Worm (Caenorhabditis elegans) whole organism, young adult: Measurements from ENCODE around the gene F10G7.10.

Experiments
- B0336.3 ChIP-seq: fragments of 200-800 bp; sonication (Bioruptor generic); IDR thresholded peaks from 2 replicates; pipeline ENCODE4 v1.3.6; 2022; ENCODE audit warnings: missing genetic modification characterization, missing compliant biosample characterization
- F22D6.2 ChIP-seq: sonication (generic microtip); optimal IDR thresholded peaks from 2 replicates; lab custom pipeline; 2016; ENCODE audit warnings: mild to moderate bottlenecking, missing genetic modification characterization, missing compliant biosample characterization
- F23B12.7 ChIP-seq: sonication (generic microtip); optimal IDR thresholded peaks from 2 replicates; lab custom pipeline; 2017; ENCODE audit warnings: missing genetic modification characterization, mild to moderate bottlenecking, missing compliant biosample characterization, antibody characterized with exemption, moderate library complexity; ENCODE audit not compliant: insufficient read depth
- F39B2.1 ChIP-seq: fragments of 200-800 bp; sonication (Bioruptor generic); IDR thresholded peaks from 2 replicates; pipeline ENCODE4 v1.3.6; 2022; ENCODE audit warnings: missing genetic modification reagents, missing genetic modification characterization, missing compliant biosample characterization
- F49E8.2 ChIP-seq: sonication (generic microtip); optimal IDR thresholded peaks from 3 replicates; lab custom pipeline; 2017; ENCODE audit warnings: missing genetic modification characterization, mild to moderate bottlenecking, missing compliant biosample characterization, antibody characterized with exemption, moderate library complexity; ENCODE audit not compliant: insufficient read depth
- F57A8.1 ChIP-seq: fragments of 200-800 bp; sonication (Bioruptor generic); optimal IDR thresholded peaks from 2 replicates; lab custom pipeline; 2018; ENCODE audit warnings: mild to moderate bottlenecking, missing genetic modification characterization, moderate library complexity, missing compliant biosample characterization
- F57C9.4 ChIP-seq: sonication (generic microtip); optimal IDR thresholded peaks from 2 replicates; lab custom pipeline; 2017; ENCODE audit warnings: mild to moderate bottlenecking, missing genetic modification characterization, missing compliant biosample characterization
- K12H6.12 ChIP-seq: fragments of 200-800 bp; sonication (Bioruptor generic); optimal IDR thresholded peaks from 2 replicates; lab custom pipeline; 2018; ENCODE audit warnings: mild to moderate bottlenecking, missing genetic modification characterization, missing compliant biosample characterization
- T26A5.8 ChIP-seq: sonication (generic microtip); optimal IDR thresholded peaks from 2 replicates; lab custom pipeline; 2016; ENCODE audit warnings: missing genetic modification characterization, missing compliant biosample characterization
- Y95B8A.8 ChIP-seq: fragments of 200-800 bp; sonication (Bioruptor generic); IDR thresholded peaks from 2 replicates; pipeline ENCODE4 v1.3.6; 2022; ENCODE audit warnings: missing genetic modification reagents, missing genetic modification characterization, missing compliant biosample characterization
- akir-1 ChIP-seq: fragments of 200-800 bp; sonication (Bioruptor generic); optimal IDR thresholded peaks from 2 replicates; lab custom pipeline; 2018; ENCODE audit warnings: mild to moderate bottlenecking, missing genetic modification characterization, moderate library complexity, missing compliant biosample characterization
- attf-3 ChIP-seq: fragments of 200-800 bp; sonication (Bioruptor generic); conservative IDR thresholded peaks from 2 replicates; pipeline ENCODE4 v1.3.6; 2022; ENCODE audit warnings: missing genetic modification reagents, missing genetic modification characterization, missing compliant biosample characterization
- attf-5 ChIP-seq: fragments of 200-800 bp; sonication (Bioruptor generic); optimal IDR thresholded peaks from 2 replicates; lab custom pipeline; 2018; ENCODE audit warnings: mild to moderate bottlenecking, missing genetic modification characterization, missing compliant biosample characterization
- bed-1 ChIP-seq: fragments of 200-800 bp; sonication (Bioruptor generic); IDR thresholded peaks from 2 replicates; pipeline ENCODE4 v1.3.6; 2022; ENCODE audit warnings: missing genetic modification reagents, missing genetic modification characterization, missing compliant biosample characterization
- cebp-1 ChIP-seq, 2 experiments: fragments of 200-800 bp in 1 of 2; sonication (Bioruptor generic) in 1 of 2; sonication (generic microtip) in 1 of 2; IDR thresholded peaks in 1 of 2; optimal IDR thresholded peaks in 1 of 2; 2 replicates each; pipeline versions ENCODE4 v1.3.6 to Lab custom; 2017 to 2022; ENCODE audit warnings: missing compliant biosample characterization in 2 of 2, missing genetic modification characterization in 2 of 2, mild to moderate bottlenecking in 1 of 2, missing genetic modification reagents in 1 of 2, moderate library complexity in 1 of 2
- ceh-27 ChIP-seq: fragments of 200-800 bp; sonication (Bioruptor generic); optimal IDR thresholded peaks from 2 replicates; lab custom pipeline; 2018; ENCODE audit warnings: mild to moderate bottlenecking, missing genetic modification characterization, moderate library complexity, missing compliant biosample characterization
- ceh-58 ChIP-seq: fragments of 200-800 bp; sonication (Bioruptor generic); IDR thresholded peaks from 2 replicates; pipeline ENCODE4 v1.3.6; 2022; ENCODE audit warnings: missing genetic modification characterization, missing compliant biosample characterization
- dox-1 ChIP-seq: fragments of 200-800 bp; sonication (Bioruptor generic); IDR thresholded peaks from 2 replicates; pipeline ENCODE4 v1.3.6; 2022; ENCODE audit warnings: missing genetic modification reagents, missing genetic modification characterization, missing compliant biosample characterization
- egrh-3 ChIP-seq: fragments of 200-800 bp; sonication (Bioruptor generic); IDR thresholded peaks from 2 replicates; pipeline ENCODE4 v1.3.6; 2022; ENCODE audit warnings: missing genetic modification reagents, missing genetic modification characterization, missing compliant biosample characterization
- him-1 ChIP-seq: sonication (generic microtip); optimal IDR thresholded peaks from 2 replicates; lab custom pipeline; 2016; ENCODE audit warnings: missing genotype, missing genetic modification reagents, missing genetic modification characterization, missing compliant biosample characterization
- hlh-26 ChIP-seq: fragments of 200-800 bp; sonication (Bioruptor generic); conservative IDR thresholded peaks from 2 replicates; pipeline ENCODE4 v1.3.6; 2022; ENCODE audit warnings: missing genetic modification reagents, missing genetic modification characterization, missing compliant biosample characterization
- hrde-1 ChIP-seq: sonication (generic microtip); optimal IDR thresholded peaks from 2 replicates; lab custom pipeline; 2016; ENCODE audit warnings: missing genetic modification characterization, mild to moderate bottlenecking, missing compliant biosample characterization, moderate library complexity, missing genotype, missing genetic modification reagents, borderline replicate concordance
- let-607 ChIP-seq, 2 experiments: fragments of 200-800 bp in 1 of 2; sonication (Bioruptor generic) in 1 of 2; sonication (generic microtip) in 1 of 2; optimal IDR thresholded peaks; 2 replicates each; lab custom pipeline; 2016 to 2018; ENCODE audit warnings: mild to moderate bottlenecking in 2 of 2, missing compliant biosample characterization in 2 of 2, missing genetic modification characterization in 2 of 2, moderate library complexity in 2 of 2, missing genotype in 1 of 2
- madf-10 ChIP-seq: sonication (generic microtip); optimal IDR thresholded peaks from 2 replicates; lab custom pipeline; 2016; ENCODE audit warnings: mild to moderate bottlenecking, missing genetic modification characterization, missing compliant biosample characterization
- madf-6 ChIP-seq: fragments of 200-800 bp; sonication (Bioruptor generic); IDR thresholded peaks from 2 replicates; pipeline ENCODE4 v1.3.6; 2022; ENCODE audit warnings: missing genetic modification reagents, missing genetic modification characterization, missing compliant biosample characterization
- mel-28 ChIP-seq: sonication (generic microtip); optimal IDR thresholded peaks from 2 replicates; lab custom pipeline; 2016; ENCODE audit warnings: borderline replicate concordance, mild to moderate bottlenecking, missing genetic modification characterization, missing compliant biosample characterization
- mes-4 ChIP-seq: sonication (generic microtip); optimal IDR thresholded peaks from 2 replicates; lab custom pipeline; 2016; ENCODE audit warnings: missing genotype, missing genetic modification characterization, missing compliant biosample characterization
- mxl-1 ChIP-seq: sonication (generic microtip); optimal IDR thresholded peaks from 2 replicates; lab custom pipeline; 2016; ENCODE audit warnings: missing genetic modification characterization, missing compliant biosample characterization
- nfyb-1 ChIP-seq: fragments of 200-800 bp; sonication (Bioruptor generic); IDR thresholded peaks from 2 replicates; pipeline ENCODE4 v1.3.6; 2022; ENCODE audit warnings: missing genetic modification reagents, missing genetic modification characterization, missing compliant biosample characterization
- nhr-80 ChIP-seq: sonication (generic microtip); optimal IDR thresholded peaks from 2 replicates; lab custom pipeline; 2016; ENCODE audit warnings: missing genetic modification characterization, missing compliant biosample characterization
- rec-8 ChIP-seq, 2 experiments: sonication (generic microtip); optimal IDR thresholded peaks; 2 replicates each; lab custom pipeline; 2016; ENCODE audit warnings: mild to moderate bottlenecking in 2 of 2, missing genetic modification characterization in 2 of 2, missing genetic modification reagents in 2 of 2, missing genotype in 2 of 2, missing biosample characterization in 1 of 2, missing compliant biosample characterization in 1 of 2, moderate library complexity in 1 of 2
- snpc-1.3 ChIP-seq: sonication (generic microtip); optimal IDR thresholded peaks from 2 replicates; lab custom pipeline; 2017; ENCODE audit warnings: missing genetic modification characterization, mild to moderate bottlenecking, missing compliant biosample characterization, antibody characterized with exemption, moderate library complexity, missing genotype, missing genetic modification reagents; ENCODE audit not compliant: insufficient read depth
- snpc-4 ChIP-seq, 5 experiments: fragments of 150-350 bp in 1 of 5; sonication (generic microtip) in 4 of 5; optimal IDR thresholded peaks; 2 replicates each; lab custom pipeline; 2014 to 2018; ENCODE audit warnings: missing genetic modification characterization in 5 of 5, missing biosample characterization in 3 of 5, antibody characterized with exemption in 2 of 5, mild to moderate bottlenecking in 2 of 5, missing compliant biosample characterization in 2 of 5, missing genotype in 2 of 5, moderate library complexity in 2 of 5, missing genetic modification reagents in 1 of 5
- ztf-25 ChIP-seq: fragments of 200-800 bp; sonication (Bioruptor generic); IDR thresholded peaks from 2 replicates; pipeline ENCODE4 v1.3.6; 2022; ENCODE audit warnings: missing genetic modification reagents, missing genetic modification characterization, missing compliant biosample characterization
- ztf-3 ChIP-seq: fragments of 200-800 bp; sonication (Bioruptor generic); optimal IDR thresholded peaks from 2 replicates; lab custom pipeline; 2018; ENCODE audit warnings: mild to moderate bottlenecking, missing genetic modification characterization, missing compliant biosample characterization

Gene F10G7.10

DNA sequence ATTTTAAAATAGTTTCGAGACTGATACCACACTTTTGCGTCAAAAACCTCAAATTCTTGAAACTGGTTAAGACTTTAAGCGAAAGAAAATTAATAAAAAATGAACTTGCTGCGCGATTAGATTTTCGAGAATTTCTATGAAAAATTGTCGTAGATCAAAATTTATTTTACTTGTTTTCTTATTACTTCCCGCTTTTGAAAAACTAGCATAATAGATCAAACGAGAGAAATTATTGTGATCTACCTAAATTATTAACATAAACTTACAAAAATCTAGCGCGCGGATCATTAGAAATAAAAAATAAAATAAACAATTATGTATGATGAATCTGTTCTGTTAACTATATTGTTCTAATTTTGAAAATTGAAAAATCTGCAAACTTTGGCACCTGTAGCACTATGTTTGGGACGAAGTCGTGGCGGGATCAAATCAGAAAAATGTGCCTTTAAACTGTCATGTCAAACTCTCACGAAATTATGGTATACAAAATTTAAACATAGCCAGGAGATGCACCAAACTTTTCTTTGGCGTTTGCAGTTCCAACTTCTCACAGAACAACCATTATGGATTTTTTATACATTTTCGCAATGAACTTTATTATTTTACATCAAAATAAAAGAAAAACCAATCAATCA lies 803 bp upstream of the F10G7.10 start (continued):
- TF ChIP-seq ceh-27 (GFP tag; lab: Kevin White, UChicago) = no peak
- TF ChIP-seq him-1 (tag; lab: Kevin White, UChicago) = no peak
- no peak for TF ChIP-seq mes-4 (tag; lab: Kevin White, UChicago)
- no peak for TF ChIP-seq mxl-1 (tag; lab: Kevin White, UChicago)
- TF ChIP-seq K12H6.12 (tag; lab: Kevin White, UChicago) = no peak
- no peak for TF ChIP-seq F57C9.4 (tag; lab: Kevin White, UChicago)
- no peak for TF ChIP-seq ztf-25 (GFP tag; lab: Robert Waterston, UW)
- TF ChIP-seq madf-10 (tag; lab: Kevin White, UChicago) = no peak

DNA sequence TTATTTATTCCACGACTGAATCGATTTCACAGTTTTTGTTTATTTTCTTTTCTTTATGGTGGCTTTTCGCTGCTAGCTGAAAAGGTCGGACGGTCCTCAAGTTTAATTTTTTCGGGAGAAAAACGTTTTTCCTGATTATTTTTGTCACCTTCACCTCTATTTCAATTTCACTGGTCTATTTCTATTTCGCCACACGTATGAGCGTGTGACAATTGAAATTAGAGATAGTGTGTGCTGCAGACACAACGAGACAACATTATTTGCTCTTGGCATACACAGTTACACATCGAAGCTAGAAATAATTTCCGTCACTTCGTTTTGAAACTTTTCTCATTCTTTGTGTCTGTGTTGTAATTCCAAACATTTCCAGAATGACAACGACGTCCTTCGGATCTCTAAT lies 10.4 kb downstream of the F10G7.10 start, which contains the start of gene F41C3.8:
Gene F41C3.8 (plus strand): TSS at position 371 of the 400 bp plus-strand sequence.
- TF ChIP-seq F49E8.2 = no peak
- TF ChIP-seq madf-10 (tag; lab: Kevin White, UChicago) = no peak
- no peak for TF ChIP-seq Y95B8A.8 (GFP tag; lab: Robert Waterston, UW)
- TF ChIP-seq let-607 (tag; optimal IDR thresholded peaks at IDR 0.05; lab: Kevin White, UChicago) = peak in 1 of 2 experiments; percentile 87
- no peak for TF ChIP-seq T26A5.8
- no peak for TF ChIP-seq F23B12.7
- TF ChIP-seq ceh-58 (GFP tag; lab: Robert Waterston, UW) = no peak
- 0 out of 2 replicates have a peak, but pooled peaks have one; percentile 24 for TF ChIP-seq dox-1 (GFP tag; lab: Robert Waterston, UW)
- no peak for TF ChIP-seq hlh-26 (GFP tag; lab: Robert Waterston, UW)
- TF ChIP-seq nhr-80 (tag; lab: Kevin White, UChicago) = peak; percentile 89
- TF ChIP-seq ztf-3 (GFP tag; lab: Kevin White, UChicago) = no peak
- 0 out of 2 replicates have a peak, but pooled peaks have one; percentile 29 for TF ChIP-seq cebp-1 (GFP tag; IDR thresholded peaks at IDR 0.05; lab: Robert Waterston, UW)
- TF ChIP-seq cebp-1 (tag; optimal IDR thresholded peaks at IDR 0.05; lab: Kevin White, UChicago) = peak; percentile 70
- peak; percentile 50 for TF ChIP-seq attf-5 (GFP tag; lab: Kevin White, UChicago)
- TF ChIP-seq snpc-1.3 = no peak
- TF ChIP-seq, all 124 proteins: peak for 5

DNA sequence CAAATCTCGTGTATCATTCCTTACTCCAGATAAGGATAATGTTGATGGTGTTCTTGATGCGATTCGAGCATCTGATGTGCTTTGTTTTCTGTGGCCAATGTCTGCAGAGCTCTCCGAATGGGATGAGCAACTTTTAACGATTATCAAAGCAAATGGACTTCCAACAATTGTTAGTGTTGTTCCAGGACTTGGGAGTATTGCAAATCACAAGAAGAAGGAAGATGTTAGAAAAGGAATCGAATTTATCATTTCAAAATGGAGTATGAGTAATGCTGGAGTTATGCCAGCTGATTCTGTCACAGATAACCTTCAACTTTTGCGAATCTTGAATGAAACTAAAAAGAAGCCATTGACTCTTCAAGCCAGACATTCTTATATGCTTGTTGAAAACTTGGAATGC lies 15.3 kb downstream of the F10G7.10 start:
- no peak for TF ChIP-seq dox-1 (GFP tag; lab: Robert Waterston, UW)
- no peak for TF ChIP-seq ceh-58 (GFP tag; lab: Robert Waterston, UW)
- no peak for TF ChIP-seq mel-28 (tag; lab: Kevin White, UChicago)
- no peak for TF ChIP-seq snpc-4 (GFP tag; optimal IDR thresholded peaks at IDR 0.05; lab: Kevin White, UChicago)
- no peak for TF ChIP-seq snpc-4 (tag; optimal IDR thresholded peaks at IDR 0.05; lab: Kevin White, UChicago)
- no peak for TF ChIP-seq K12H6.12 (tag; lab: Kevin White, UChicago)
- no peak for TF ChIP-seq madf-6
- TF ChIP-seq F57A8.1 (GFP tag; lab: Kevin White, UChicago) = no peak
- no peak for TF ChIP-seq bed-1 (GFP tag; lab: Robert Waterston, UW)
- no peak for TF ChIP-seq rec-8 (tag; optimal IDR thresholded peaks at IDR 0.05; lab: Kevin White, UChicago)
- no peak for TF ChIP-seq F39B2.1 (GFP tag; lab: Robert Waterston, UW)
- no peak for TF ChIP-seq B0336.3 (GFP tag; lab: Robert Waterston, UW)
- TF ChIP-seq F23B12.7 = no peak
- no peak for TF ChIP-seq akir-1
- TF ChIP-seq nfyb-1 (GFP tag; lab: Robert Waterston, UW) = no peak
- no peak for TF ChIP-seq egrh-3 (GFP tag; lab: Robert Waterston, UW)
- no peak for TF ChIP-seq T26A5.8
- no peak for TF ChIP-seq F22D6.2 (tag; lab: Kevin White, UChicago)
- TF ChIP-seq hrde-1 (tag; lab: Kevin White, UChicago) = no peak
- TF ChIP-seq attf-3 (GFP tag; lab: Robert Waterston, UW) = no peak
